Fruit fly (Drosophila melanogaster): ENCODE data around the gene Osi19.

DNA sequence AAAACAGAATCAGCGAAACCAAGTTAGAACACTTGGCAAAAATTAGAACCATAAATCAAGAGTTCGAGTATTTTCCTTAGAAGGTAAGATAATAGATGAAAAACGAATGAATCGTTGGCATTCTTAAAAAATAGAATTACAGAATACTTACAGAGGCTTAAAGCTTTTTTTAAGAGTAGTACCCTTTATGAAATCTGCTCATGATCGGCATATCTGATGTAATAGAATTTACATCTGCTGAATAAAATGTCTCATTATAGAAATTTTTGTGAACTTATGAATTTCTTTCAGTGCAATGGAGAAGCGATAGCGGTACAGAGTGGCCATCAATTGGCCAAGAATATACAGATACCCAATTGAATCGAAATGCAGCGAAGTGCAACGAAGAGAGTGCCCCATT is 43.7 kb upstream of the Osi19 start, which contains the start of gene Osi13:
- TF ChIP-seq psq (GFP tag; optimal IDR thresholded peaks at IDR 0.05) (no peak), sage (GFP tag; optimal IDR thresholded peaks at IDR 0.05) (no peak), br (GFP tag; optimal IDR thresholded peaks at IDR 0.05) (no peak), woc (GFP tag; optimal IDR thresholded peaks at IDR 0.05) (no peak), GATAd (GFP tag; optimal IDR thresholded peaks at IDR 0.05) (no peak), usp (GFP tag; optimal IDR thresholded peaks at IDR 0.05) (no peak), sv (GFP tag; optimal IDR thresholded peaks at IDR 0.05) (no peak), Myc (optimal IDR thresholded peaks at IDR 0.05) (no peak), Vsx2 (GFP tag; optimal IDR thresholded peaks at IDR 0.05; ENCODE audit: partially characterized antibody) (no peak), dmrt93B (GFP tag; optimal IDR thresholded peaks at IDR 0.05) (no peak), CrebA (GFP tag; optimal IDR thresholded peaks at IDR 0.05; ENCODE audit: borderline replicate concordance) (no peak)

Data from whole organism, wandering third instar larva.